Worm (Caenorhabditis elegans) whole organism, young adult: Measurements from ENCODE around the gene bgal-2.
A peak's percentile ranks its signal among the peaks of the same experiment; 100 is the strongest.

Experiments
- B0261.1 ChIP-seq: sonication (generic microtip); optimal IDR thresholded peaks from 2 replicates; lab custom pipeline; 2016; ENCODE audit warnings: mild to moderate bottlenecking, missing genetic modification characterization, moderate library complexity, missing compliant biosample characterization
- C06A6.2 ChIP-seq: fragments of 200-800 bp; sonication (Bioruptor generic); conservative IDR thresholded peaks from 2 replicates; pipeline ENCODE4 v1.3.6; 2022; ENCODE audit warnings: missing genetic modification characterization, missing compliant biosample characterization
- C17E4.6 ChIP-seq: fragments of 200-800 bp; sonication (Bioruptor generic); IDR thresholded peaks from 2 replicates; pipeline ENCODE4 v1.3.6; 2022; ENCODE audit warnings: missing genetic modification reagents, missing genetic modification characterization, missing compliant biosample characterization
- D2030.7 ChIP-seq: fragments of 200-800 bp; sonication (Bioruptor generic); IDR thresholded peaks from 2 replicates; pipeline ENCODE4 v1.3.6; 2022; ENCODE audit warnings: missing genetic modification reagents, missing genetic modification characterization, missing compliant biosample characterization
- F57C9.4 ChIP-seq: sonication (generic microtip); optimal IDR thresholded peaks from 2 replicates; lab custom pipeline; 2017; ENCODE audit warnings: mild to moderate bottlenecking, missing genetic modification characterization, missing compliant biosample characterization
- T07F8.4 ChIP-seq: sonication (generic microtip); optimal IDR thresholded peaks from 2 replicates; lab custom pipeline; 2016; ENCODE audit warnings: mild to moderate bottlenecking, missing genetic modification characterization, moderate library complexity, missing compliant biosample characterization
- Y56A3A.18 ChIP-seq: fragments of 200-800 bp; sonication (Bioruptor generic); IDR thresholded peaks from 2 replicates; pipeline ENCODE4 v1.3.6; 2022; ENCODE audit warnings: missing genetic modification reagents, missing genetic modification characterization, missing compliant biosample characterization
- Y79H2A.3 ChIP-seq: fragments of 200-800 bp; sonication (Bioruptor generic); conservative IDR thresholded peaks from 2 replicates; pipeline ENCODE4 v1.3.6; 2022; ENCODE audit warnings: missing genetic modification reagents, missing genetic modification characterization, missing compliant biosample characterization
- ZK185.1 ChIP-seq: sonication (generic microtip); optimal IDR thresholded peaks from 2 replicates; lab custom pipeline; 2016; ENCODE audit warnings: mild to moderate bottlenecking, missing genetic modification characterization, missing compliant biosample characterization; ENCODE audit not compliant: poor library complexity, severe bottlenecking
- akir-1 ChIP-seq: fragments of 200-800 bp; sonication (Bioruptor generic); optimal IDR thresholded peaks from 2 replicates; lab custom pipeline; 2018; ENCODE audit warnings: mild to moderate bottlenecking, missing genetic modification characterization, moderate library complexity, missing compliant biosample characterization
- ama-1 ChIP-seq, 3 experiments: fragments of 150-350 bp in 1 of 3; sonication (generic microtip) in 2 of 3; optimal IDR thresholded peaks; 2 replicates each; lab custom pipeline; 2014 to 2018; ENCODE audit warnings: missing biosample characterization in 2 of 3, missing genetic modification characterization in 2 of 3, missing genetic modification reagents in 2 of 3
- aptf-2 ChIP-seq: fragments of 200-800 bp; sonication (Bioruptor generic); conservative IDR thresholded peaks from 2 replicates; pipeline ENCODE4 v1.3.6; 2022; ENCODE audit warnings: missing genetic modification reagents, missing genetic modification characterization, missing compliant biosample characterization
- aptf-3 ChIP-seq: fragments of 200-800 bp; sonication (Bioruptor generic); IDR thresholded peaks from 2 replicates; pipeline ENCODE4 v1.3.6; 2022; ENCODE audit warnings: missing genetic modification characterization, missing compliant biosample characterization
- atf-7 ChIP-seq: sonication (generic microtip); optimal IDR thresholded peaks from 2 replicates; lab custom pipeline; 2017; ENCODE audit warnings: mild to moderate bottlenecking, missing genetic modification characterization, missing compliant biosample characterization
- bed-1 ChIP-seq: fragments of 200-800 bp; sonication (Bioruptor generic); IDR thresholded peaks from 2 replicates; pipeline ENCODE4 v1.3.6; 2022; ENCODE audit warnings: missing genetic modification reagents, missing genetic modification characterization, missing compliant biosample characterization
- bed-2 ChIP-seq: fragments of 200-800 bp; sonication (Bioruptor generic); IDR thresholded peaks from 2 replicates; pipeline ENCODE4 v1.3.6; 2022; ENCODE audit warnings: missing genetic modification reagents, missing genetic modification characterization, missing compliant biosample characterization
- ccch-3 ChIP-seq: fragments of 200-800 bp; sonication (Bioruptor generic); optimal IDR thresholded peaks from 2 replicates; lab custom pipeline; 2018; ENCODE audit warnings: mild to moderate bottlenecking, missing genetic modification characterization, missing compliant biosample characterization
- cebp-2 ChIP-seq: fragments of 200-800 bp; sonication (Bioruptor generic); IDR thresholded peaks from 2 replicates; pipeline ENCODE4 v1.3.6; 2022; ENCODE audit warnings: missing genetic modification characterization, missing compliant biosample characterization
- ceh-40 ChIP-seq: fragments of 200-800 bp; sonication (Bioruptor generic); IDR thresholded peaks from 2 replicates; pipeline ENCODE4 v1.3.6; 2022; ENCODE audit warnings: missing genetic modification characterization, missing compliant biosample characterization
- ceh-58 ChIP-seq: fragments of 200-800 bp; sonication (Bioruptor generic); IDR thresholded peaks from 2 replicates; pipeline ENCODE4 v1.3.6; 2022; ENCODE audit warnings: missing genetic modification characterization, missing compliant biosample characterization
- ceh-91 ChIP-seq: fragments of 200-800 bp; sonication (Bioruptor generic); IDR thresholded peaks from 2 replicates; pipeline ENCODE4 v1.3.6; 2022; ENCODE audit warnings: missing genetic modification reagents, missing genetic modification characterization, missing compliant biosample characterization
- dox-1 ChIP-seq: fragments of 200-800 bp; sonication (Bioruptor generic); IDR thresholded peaks from 2 replicates; pipeline ENCODE4 v1.3.6; 2022; ENCODE audit warnings: missing genetic modification reagents, missing genetic modification characterization, missing compliant biosample characterization
- dpff-1 ChIP-seq: sonication (generic microtip); optimal IDR thresholded peaks from 2 replicates; lab custom pipeline; 2017; ENCODE audit warnings: mild to moderate bottlenecking, missing genetic modification characterization, missing compliant biosample characterization
- egl-18 ChIP-seq: fragments of 200-800 bp; sonication (Bioruptor generic); IDR thresholded peaks from 2 replicates; pipeline ENCODE4 v1.3.6; 2022; ENCODE audit warnings: missing genetic modification reagents, missing genetic modification characterization, missing compliant biosample characterization
- egrh-3 ChIP-seq: fragments of 200-800 bp; sonication (Bioruptor generic); IDR thresholded peaks from 2 replicates; pipeline ENCODE4 v1.3.6; 2022; ENCODE audit warnings: missing genetic modification reagents, missing genetic modification characterization, missing compliant biosample characterization
- ekl-4 ChIP-seq: fragments of 200-800 bp; sonication (Bioruptor generic); IDR thresholded peaks from 2 replicates; pipeline ENCODE4 v1.3.6; 2022; ENCODE audit warnings: missing genetic modification reagents, missing genetic modification characterization, missing compliant biosample characterization
- hmg-1.2 ChIP-seq: fragments of 200-800 bp; sonication (Bioruptor generic); IDR thresholded peaks from 2 replicates; pipeline ENCODE4 v1.3.6; 2022; ENCODE audit warnings: missing genetic modification reagents, missing genetic modification characterization, missing compliant biosample characterization
- hmg-20 ChIP-seq: fragments of 200-800 bp; sonication (Bioruptor generic); IDR thresholded peaks from 2 replicates; pipeline ENCODE4 v1.3.6; 2022; ENCODE audit warnings: missing genetic modification reagents, missing genetic modification characterization, missing compliant biosample characterization
- hrde-1 ChIP-seq: sonication (generic microtip); optimal IDR thresholded peaks from 2 replicates; lab custom pipeline; 2016; ENCODE audit warnings: missing genetic modification characterization, mild to moderate bottlenecking, missing compliant biosample characterization, moderate library complexity, missing genotype, missing genetic modification reagents, borderline replicate concordance
- hsf-1 ChIP-seq: fragments of 200-800 bp; sonication (Bioruptor generic); IDR thresholded peaks from 2 replicates; pipeline ENCODE4 v1.3.6; 2022; ENCODE audit warnings: missing genetic modification reagents, missing genetic modification characterization, missing compliant biosample characterization
- let-526 ChIP-seq: fragments of 200-800 bp; sonication (Bioruptor generic); IDR thresholded peaks from 2 replicates; pipeline ENCODE4 v1.3.6; 2022; ENCODE audit warnings: missing genetic modification reagents, missing genetic modification characterization, missing compliant biosample characterization
- lin-26 ChIP-seq: fragments of 200-800 bp; sonication (Bioruptor generic); IDR thresholded peaks from 2 replicates; pipeline ENCODE4 v1.3.6; 2022; ENCODE audit warnings: missing genetic modification reagents, missing genetic modification characterization, missing compliant biosample characterization
- lir-1 ChIP-seq: fragments of 200-800 bp; sonication (Bioruptor generic); conservative IDR thresholded peaks from 2 replicates; pipeline ENCODE4 v1.3.6; 2022; ENCODE audit warnings: missing genetic modification reagents, missing genetic modification characterization, missing compliant biosample characterization
- lsy-27 ChIP-seq: sonication (generic microtip); optimal IDR thresholded peaks from 2 replicates; lab custom pipeline; 2017; ENCODE audit warnings: missing genetic modification characterization, mild to moderate bottlenecking, missing compliant biosample characterization, antibody characterized with exemption, missing genotype, borderline replicate concordance; ENCODE audit not compliant: insufficient read depth
- madf-6 ChIP-seq: fragments of 200-800 bp; sonication (Bioruptor generic); IDR thresholded peaks from 2 replicates; pipeline ENCODE4 v1.3.6; 2022; ENCODE audit warnings: missing genetic modification reagents, missing genetic modification characterization, missing compliant biosample characterization
- mes-4 ChIP-seq: sonication (generic microtip); optimal IDR thresholded peaks from 2 replicates; lab custom pipeline; 2016; ENCODE audit warnings: missing genotype, missing genetic modification characterization, missing compliant biosample characterization
- mxl-1 ChIP-seq: sonication (generic microtip); optimal IDR thresholded peaks from 2 replicates; lab custom pipeline; 2016; ENCODE audit warnings: missing genetic modification characterization, missing compliant biosample characterization
- nfya-1 ChIP-seq: sonication (generic microtip); optimal IDR thresholded peaks from 2 replicates; lab custom pipeline; 2017; ENCODE audit warnings: antibody characterized with exemption, missing compliant biosample characterization, missing genetic modification characterization, borderline replicate concordance; ENCODE audit not compliant: insufficient read depth
- nfyb-1 ChIP-seq: fragments of 200-800 bp; sonication (Bioruptor generic); IDR thresholded peaks from 2 replicates; pipeline ENCODE4 v1.3.6; 2022; ENCODE audit warnings: missing genetic modification reagents, missing genetic modification characterization, missing compliant biosample characterization
- nhr-179 ChIP-seq: sonication (generic microtip); optimal IDR thresholded peaks from 2 replicates; lab custom pipeline; 2016; ENCODE audit warnings: mild to moderate bottlenecking, missing genetic modification characterization, missing compliant biosample characterization
- rcor-1 ChIP-seq: fragments of 200-800 bp; sonication (Bioruptor generic); IDR thresholded peaks from 2 replicates; pipeline ENCODE4 v1.3.6; 2022; ENCODE audit warnings: missing genetic modification reagents, missing genetic modification characterization, missing compliant biosample characterization
- rpc-1 ChIP-seq, 2 experiments: fragments of 150-350 bp in 1 of 2; sonication (generic microtip) in 1 of 2; optimal IDR thresholded peaks; 2 replicates each; lab custom pipeline; 2014 to 2018; ENCODE audit warnings: missing biosample characterization in 1 of 2, missing genetic modification characterization in 1 of 2, missing genetic modification reagents in 1 of 2, missing genotype in 1 of 2
- sdz-38 ChIP-seq: sonication (generic microtip); optimal IDR thresholded peaks from 2 replicates; lab custom pipeline; 2016; ENCODE audit warnings: missing genotype, missing genetic modification characterization, missing compliant biosample characterization
- snpc-1.3 ChIP-seq: sonication (generic microtip); optimal IDR thresholded peaks from 2 replicates; lab custom pipeline; 2017; ENCODE audit warnings: missing genetic modification characterization, mild to moderate bottlenecking, missing compliant biosample characterization, antibody characterized with exemption, moderate library complexity, missing genotype, missing genetic modification reagents; ENCODE audit not compliant: insufficient read depth
- tbx-9 ChIP-seq: sonication (generic microtip); optimal IDR thresholded peaks from 2 replicates; lab custom pipeline; 2016; ENCODE audit warnings: borderline replicate concordance, missing genetic modification characterization, inconsistent platforms, missing compliant biosample characterization
- tlf-1 ChIP-seq: fragments of 200-800 bp; sonication (Bioruptor generic); optimal IDR thresholded peaks from 2 replicates; lab custom pipeline; 2018; ENCODE audit warnings: mild to moderate bottlenecking, missing genetic modification characterization, missing compliant biosample characterization
- unc-130 ChIP-seq: sonication (generic microtip); optimal IDR thresholded peaks from 2 replicates; lab custom pipeline; 2016; ENCODE audit warnings: missing genetic modification reagents, missing genetic modification characterization, missing compliant biosample characterization
- ztf-22 ChIP-seq: fragments of 200-800 bp; sonication (Bioruptor generic); optimal IDR thresholded peaks from 2 replicates; lab custom pipeline; 2018; ENCODE audit warnings: mild to moderate bottlenecking, missing genetic modification characterization, moderate library complexity, missing compliant biosample characterization
- ztf-28 ChIP-seq: fragments of 200-800 bp; sonication (Bioruptor generic); IDR thresholded peaks from 2 replicates; pipeline ENCODE4 v1.3.6; 2022; ENCODE audit warnings: missing genetic modification reagents, missing genetic modification characterization, missing compliant biosample characterization

The bgal-2 gene

DNA sequence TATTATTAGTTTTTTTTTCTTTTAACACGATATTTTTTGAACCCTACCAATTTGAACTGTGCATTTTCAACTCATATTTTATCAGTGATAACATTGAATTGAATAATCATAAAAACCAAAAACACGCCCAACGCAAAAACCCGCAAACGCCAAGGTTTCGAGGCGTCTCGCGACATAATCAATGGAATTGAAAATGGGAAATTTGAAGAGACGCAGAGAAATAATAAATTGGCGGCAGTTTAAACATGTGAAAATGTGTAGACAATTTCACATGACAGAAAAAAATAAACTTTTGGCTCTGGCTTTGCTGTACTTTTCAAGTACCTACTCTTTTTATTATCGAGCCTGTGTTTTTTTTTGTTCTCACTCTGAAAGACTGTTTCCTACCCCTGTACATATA lies 20.6 kb downstream of the bgal-2 start (continued):
- TF ChIP-seq nhr-179 (tag; lab: Kevin White, UChicago) (no peak), D2030.7 (GFP tag; lab: Robert Waterston, UW) (no peak), hrde-1 (tag; lab: Kevin White, UChicago) (no peak), aptf-2 (GFP tag; lab: Robert Waterston, UW) (no peak), ceh-91 (no peak), nfya-1 (tag; lab: Kevin White, UChicago) (no peak), C17E4.6 (GFP tag; lab: Robert Waterston, UW) (no peak), hmg-20 (GFP tag; lab: Robert Waterston, UW) (no peak), aptf-3 (GFP tag; lab: Robert Waterston, UW) (no peak), hsf-1 (GFP tag; lab: Robert Waterston, UW) (no peak), mxl-1 (tag; lab: Kevin White, UChicago) (no peak), rcor-1 (GFP tag; lab: Robert Waterston, UW) (no peak), egl-18 (no peak), Y56A3A.18 (GFP tag; lab: Robert Waterston, UW) (no peak), ekl-4 (GFP tag; lab: Robert Waterston, UW) (no peak), tbx-9 (tag; lab: Kevin White, UChicago) (no peak), dpff-1 (tag; lab: Kevin White, UChicago) (no peak), ZK185.1 (no peak), lsy-27 (no peak), madf-6 (GFP tag; lab: Robert Waterston, UW) (no peak), atf-7 (tag; lab: Kevin White, UChicago) (no peak), cebp-2 (no peak), mes-4 (tag; lab: Kevin White, UChicago) (no peak), T07F8.4 (no peak), F57C9.4 (tag; lab: Kevin White, UChicago) (no peak), ceh-40 (no peak), let-526 (no peak), B0261.1 (tag; lab: Kevin White, UChicago) (no peak), ccch-3 (no peak), snpc-1.3 (no peak), dox-1 (GFP tag; lab: Robert Waterston, UW) (no peak), tlf-1 (GFP tag; lab: Kevin White, UChicago) (no peak), Y79H2A.3 (GFP tag; lab: Robert Waterston, UW) (no peak), lin-26 (GFP tag; lab: Robert Waterston, UW) (no peak), ama-1 (optimal IDR thresholded peaks at IDR 0.05; lab: Kevin White, UChicago) (peak; percentile 12), ama-1 (GFP tag; optimal IDR thresholded peaks at IDR 0.05; lab: Kevin White, UChicago) (no peak), unc-130 (GFP tag; lab: Kevin White, UChicago) (no peak), egrh-3 (GFP tag; lab: Robert Waterston, UW) (no peak), bed-2 (GFP tag; lab: Robert Waterston, UW) (no peak), lir-1 (GFP tag; lab: Robert Waterston, UW) (no peak), ztf-28 (GFP tag; lab: Robert Waterston, UW) (no peak), ceh-58 (GFP tag; lab: Robert Waterston, UW) (no peak), nfyb-1 (GFP tag; lab: Robert Waterston, UW) (no peak), ztf-22 (GFP tag; lab: Kevin White, UChicago) (no peak), sdz-38 (tag; lab: Kevin White, UChicago) (no peak), rpc-1 (optimal IDR thresholded peaks at IDR 0.05; lab: Kevin White, UChicago) (no peak), rpc-1 (tag; optimal IDR thresholded peaks at IDR 0.05; lab: Kevin White, UChicago) (no peak), C06A6.2 (GFP tag; lab: Robert Waterston, UW) (no peak), hmg-1.2 (peak; percentile 61; the same call in 1 of the 2 replicates), akir-1 (GFP tag; lab: Kevin White, UChicago) (no peak), bed-1 (no peak)
